Worm (Caenorhabditis elegans) whole organism, L1 larva: ENCODE results near the gene col-157.

Experiments
- jun-1 ChIP-seq: fragments of 150-350 bp; optimal IDR thresholded peaks from 2 replicates; lab custom pipeline; 2014; ENCODE audit warnings: missing biosample characterization, missing genetic modification reagents, missing genetic modification characterization
- lin-13 ChIP-seq: fragments of 150-350 bp; optimal IDR thresholded peaks from 2 replicates; lab custom pipeline; 2014; ENCODE audit warnings: missing biosample characterization, missing genetic modification reagents, missing genetic modification characterization
- nhr-85 ChIP-seq: sonication (generic microtip); peaks from one replicate; lab custom pipeline; 2016; ENCODE audit warnings: missing genetic modification characterization, inconsistent platforms, missing compliant biosample characterization

DNA sequence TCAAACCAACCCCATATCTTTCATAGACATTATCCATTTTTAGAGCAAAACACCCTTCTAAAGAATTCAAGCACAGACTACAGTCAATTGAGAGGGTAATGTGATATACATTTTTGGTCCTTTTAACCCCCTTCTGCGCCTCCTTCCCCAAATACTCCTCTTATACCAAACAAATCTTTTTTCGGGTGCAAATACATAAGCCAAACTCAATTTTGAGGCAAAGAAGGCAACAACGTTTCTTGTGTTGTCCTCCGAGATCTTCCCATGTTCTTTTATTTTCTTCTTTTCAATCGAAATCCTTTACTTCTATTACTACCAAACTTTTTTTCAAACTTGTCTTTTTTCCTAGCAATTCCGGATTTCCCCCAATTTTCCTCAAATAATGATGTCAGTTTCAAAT, 28.9 kb upstream of the col-157 start:
- TF ChIP-seq nhr-85 (tag; lab: Kevin White, UChicago) (no peak), lin-13 (GFP tag; lab: Kevin White, UChicago) (no peak), jun-1 (tag; lab: Kevin White, UChicago) (no peak)
